Worm (Caenorhabditis elegans) whole organism, midembryonic: Measurements from ENCODE around the gene sir-2.3.

Experiments
- cog-1 ChIP-seq: sonication (generic microtip); optimal IDR thresholded peaks from 2 replicates; lab custom pipeline; 2016; ENCODE audit warnings: missing genetic modification characterization, missing compliant biosample characterization
- flt-1 ChIP-seq: fragments of 200-800 bp; sonication (Bioruptor generic); IDR thresholded peaks from 2 replicates; pipeline ENCODE4 v1.3.6; 2022; ENCODE audit warnings: missing genetic modification characterization, missing compliant biosample characterization
- ztf-29 ChIP-seq: fragments of 200-800 bp; sonication (Bioruptor generic); IDR thresholded peaks from 2 replicates; pipeline ENCODE4 v1.3.6; 2022; ENCODE audit warnings: missing genetic modification reagents, missing genetic modification characterization, missing compliant biosample characterization

- TF ChIP-seq flt-1 (no peak), ztf-29 (GFP tag; lab: Robert Waterston, UW) (no peak), cog-1 (tag; lab: Kevin White, UChicago) (no peak)
These were observed 7.6 kb downstream of the sir-2.3 start for ce11 chrX:13339029-13339626.
